Fruit fly (Drosophila melanogaster) whole organism, prepupa: ENCODE measurements around the gene spict.

Source experiments
- Blimp-1 ChIP-seq: fragments of 200-800 bp; sonication (Bioruptor generic); optimal IDR thresholded peaks from 3 replicates; lab custom pipeline; 2017; ENCODE audit warnings: missing biosample characterization, missing genetic modification characterization, mild to moderate bottlenecking, moderate library complexity, missing genetic modification reagents
- CG11294 ChIP-seq: fragments of 200-800 bp; sonication (Bioruptor generic); IDR thresholded peaks from 2 replicates; pipeline ENCODE4 v1.3.6; 2022; ENCODE audit warnings: missing biosample characterization, missing genetic modification characterization
- CG11762 ChIP-seq: fragments of 200-800 bp; sonication (Bioruptor generic); optimal IDR thresholded peaks from 3 replicates; lab custom pipeline; 2016; ENCODE audit warnings: missing biosample characterization, missing genetic modification characterization; ENCODE audit not compliant: insufficient read depth
- CG11902 ChIP-seq: fragments of 200-800 bp; sonication (Bioruptor generic); optimal IDR thresholded peaks from 3 replicates; lab custom pipeline; 2016; ENCODE audit warnings: missing biosample characterization, missing genetic modification characterization
- CG15336 ChIP-seq: fragments of 200-800 bp; sonication (Bioruptor generic); IDR thresholded peaks from 2 replicates; pipeline ENCODE4 v1.3.6; 2022; ENCODE audit warnings: missing biosample characterization, missing genetic modification characterization
- CG1621 ChIP-seq: fragments of 200-800 bp; sonication (Bioruptor generic); optimal IDR thresholded peaks from 3 replicates; lab custom pipeline; 2018; ENCODE audit warnings: missing biosample characterization, mild to moderate bottlenecking, missing genetic modification characterization
- CG16779 ChIP-seq: fragments of 200-800 bp; sonication (Bioruptor generic); optimal IDR thresholded peaks from 3 replicates; lab custom pipeline; 2017; ENCODE audit warnings: missing biosample characterization, mild to moderate bottlenecking, missing genetic modification characterization
- CG31627 ChIP-seq: fragments of 200-800 bp; sonication (Bioruptor generic); optimal IDR thresholded peaks from 3 replicates; lab custom pipeline; 2016; ENCODE audit warnings: missing biosample characterization, missing genetic modification characterization
- CG32006 ChIP-seq: fragments of 200-800 bp; sonication (Bioruptor generic); optimal IDR thresholded peaks from 3 replicates; lab custom pipeline; 2017; ENCODE audit warnings: missing biosample characterization, mild to moderate bottlenecking, missing genetic modification characterization
- CG34406 ChIP-seq: fragments of 200-800 bp; sonication (Bioruptor generic); optimal IDR thresholded peaks from 3 replicates; lab custom pipeline; 2016; ENCODE audit warnings: missing biosample characterization, missing genetic modification characterization
- CG3919 ChIP-seq: fragments of 200-800 bp; sonication (Bioruptor generic); optimal IDR thresholded peaks from 3 replicates; lab custom pipeline; 2016; ENCODE audit warnings: missing biosample characterization, missing genetic modification characterization
- CG6163 ChIP-seq: fragments of 200-800 bp; sonication (Bioruptor generic); IDR thresholded peaks from 3 replicates; pipeline ENCODE4 v1.3.6; 2022; ENCODE audit warnings: missing biosample characterization, missing genetic modification characterization
- CG6792 ChIP-seq: fragments of 200-800 bp; sonication (Bioruptor generic); optimal IDR thresholded peaks from 3 replicates; lab custom pipeline; 2016; ENCODE audit warnings: missing biosample characterization, missing genetic modification characterization
- CG6808 ChIP-seq: fragments of 200-800 bp; sonication (Bioruptor generic); optimal IDR thresholded peaks from 3 replicates; lab custom pipeline; 2017; ENCODE audit warnings: missing biosample characterization, missing genetic modification characterization, mild to moderate bottlenecking, moderate library complexity, missing genetic modification reagents
- CG6854 ChIP-seq: fragments of 200-800 bp; sonication (Bioruptor generic); optimal IDR thresholded peaks from 2 replicates; lab custom pipeline; 2017; ENCODE audit warnings: missing biosample characterization, mild to moderate bottlenecking, missing genetic modification characterization
- CG8119 ChIP-seq: fragments of 200-800 bp; sonication (Bioruptor generic); IDR thresholded peaks from 3 replicates; pipeline ENCODE4 v1.3.6; 2022; ENCODE audit warnings: missing biosample characterization, missing genetic modification characterization
- CG8319 ChIP-seq: fragments of 200-800 bp; sonication (Bioruptor generic); optimal IDR thresholded peaks from 3 replicates; lab custom pipeline; 2016; ENCODE audit warnings: missing biosample characterization, missing genetic modification characterization
- CG8632 ChIP-seq: fragments of 200-800 bp; sonication (Bioruptor generic); optimal IDR thresholded peaks from 3 replicates; lab custom pipeline; 2016; ENCODE audit warnings: missing biosample characterization, missing genetic modification characterization
- CG9139 ChIP-seq: fragments of 200-800 bp; sonication (Bioruptor generic); optimal IDR thresholded peaks from 3 replicates; lab custom pipeline; 2017; ENCODE audit warnings: missing biosample characterization, mild to moderate bottlenecking, missing genetic modification characterization
- Eip75B ChIP-seq: fragments of 200-800 bp; sonication (Bioruptor generic); optimal IDR thresholded peaks from 3 replicates; lab custom pipeline; 2016; ENCODE audit warnings: missing biosample characterization, missing genetic modification characterization
- Eip78C ChIP-seq: fragments of 200-800 bp; sonication (Bioruptor generic); peaks from one replicate; lab custom pipeline; 2016; ENCODE audit warnings: missing biosample characterization, missing genetic modification characterization
- Eip93F ChIP-seq: fragments of 200-800 bp; sonication (Bioruptor generic); optimal IDR thresholded peaks from 2 replicates; lab custom pipeline; 2016; ENCODE audit warnings: missing biosample characterization, mild to moderate bottlenecking, missing genetic modification characterization
- Ets21C ChIP-seq: fragments of 200-800 bp; sonication (Bioruptor generic); optimal IDR thresholded peaks from 3 replicates; lab custom pipeline; 2016; ENCODE audit warnings: missing biosample characterization, missing genetic modification characterization
- Ets96B ChIP-seq: fragments of 200-800 bp; optimal IDR thresholded peaks from 2 replicates; lab custom pipeline; 2019; ENCODE audit warnings: missing biosample characterization, mild to moderate bottlenecking, missing genetic modification characterization, moderate library complexity
- Hr39 ChIP-seq: fragments of 200-800 bp; sonication (Bioruptor generic); optimal IDR thresholded peaks from 2 replicates; lab custom pipeline; 2016; ENCODE audit warnings: missing biosample characterization, missing genetic modification characterization
- Hr4 ChIP-seq: fragments of 200-800 bp; sonication (Bioruptor generic); optimal IDR thresholded peaks from 3 replicates; lab custom pipeline; 2016; ENCODE audit warnings: missing biosample characterization, missing genetic modification characterization
- Met ChIP-seq: fragments of 200-800 bp; sonication (Bioruptor generic); optimal IDR thresholded peaks from 3 replicates; lab custom pipeline; 2016; ENCODE audit warnings: missing biosample characterization, missing genetic modification characterization
- Smox ChIP-seq: fragments of 200-800 bp; sonication (Bioruptor generic); optimal IDR thresholded peaks from 3 replicates; lab custom pipeline; 2016; ENCODE audit warnings: missing biosample characterization, missing genetic modification characterization
- Sox102F ChIP-seq: fragments of 200-800 bp; sonication (Bioruptor generic); optimal IDR thresholded peaks from 2 replicates; lab custom pipeline; 2016; ENCODE audit warnings: missing biosample characterization, mild to moderate bottlenecking, missing genetic modification characterization
- Sox14 ChIP-seq: fragments of 200-800 bp; sonication (Bioruptor generic); optimal IDR thresholded peaks from 3 replicates; lab custom pipeline; 2016; ENCODE audit warnings: missing biosample characterization, missing genetic modification characterization
- cyc ChIP-seq: fragments of 200-800 bp; sonication (Bioruptor generic); optimal IDR thresholded peaks from 3 replicates; lab custom pipeline; 2016; ENCODE audit warnings: missing biosample characterization, missing genetic modification characterization
- dac ChIP-seq: fragments of 200-800 bp; sonication (Bioruptor generic); optimal IDR thresholded peaks from 2 replicates; lab custom pipeline; 2017; ENCODE audit warnings: missing biosample characterization, mild to moderate bottlenecking, missing genetic modification characterization
- dsx ChIP-seq: fragments of 200-800 bp; optimal IDR thresholded peaks from 3 replicates; lab custom pipeline; 2019; ENCODE audit warnings: missing biosample characterization, mild to moderate bottlenecking, missing genetic modification characterization, moderate library complexity; ENCODE audit not compliant: poor library complexity, severe bottlenecking
- eg ChIP-seq: fragments of 200-800 bp; sonication (Bioruptor generic); IDR thresholded peaks from 3 replicates; pipeline ENCODE4 v1.3.6; 2022; ENCODE audit warnings: missing biosample characterization, missing genetic modification characterization
- fd59A ChIP-seq: fragments of 200-800 bp; sonication (Bioruptor generic); optimal IDR thresholded peaks from 2 replicates; lab custom pipeline; 2017; ENCODE audit warnings: missing biosample characterization, mild to moderate bottlenecking, missing genetic modification characterization, missing genetic modification reagents
- fkh ChIP-seq: fragments of 200-800 bp; sonication (Bioruptor generic); optimal IDR thresholded peaks from 3 replicates; lab custom pipeline; 2017; ENCODE audit warnings: missing biosample characterization, mild to moderate bottlenecking, missing genetic modification characterization, moderate library complexity
- lz ChIP-seq: fragments of 200-800 bp; sonication (Bioruptor generic); optimal IDR thresholded peaks from 3 replicates; lab custom pipeline; 2016; ENCODE audit warnings: missing biosample characterization, missing genetic modification characterization
- net ChIP-seq: fragments of 200-800 bp; sonication (Bioruptor generic); optimal IDR thresholded peaks from 3 replicates; lab custom pipeline; 2016; ENCODE audit warnings: missing biosample characterization, missing genetic modification characterization
- pdm3 ChIP-seq: fragments of 200-800 bp; sonication (Bioruptor generic); optimal IDR thresholded peaks from 3 replicates; lab custom pipeline; 2016; ENCODE audit warnings: missing biosample characterization, missing genetic modification characterization
- salr ChIP-seq, 2 experiments: fragments of 200-800 bp; sonication (Bioruptor generic); optimal IDR thresholded peaks; 3 replicates each; lab custom pipeline; 2016 to 2018; ENCODE audit warnings: missing biosample characterization in 2 of 2, missing genetic modification characterization in 2 of 2, mild to moderate bottlenecking in 1 of 2
- ss ChIP-seq, 2 experiments: fragments of 200-800 bp; sonication (Bioruptor generic); optimal IDR thresholded peaks; 2 replicates in 1 of 2; 3 replicates in 1 of 2; lab custom pipeline; 2017 to 2018; ENCODE audit warnings: mild to moderate bottlenecking in 2 of 2, missing biosample characterization in 2 of 2, missing genetic modification characterization in 2 of 2, moderate library complexity in 1 of 2
- svp ChIP-seq: fragments of 200-800 bp; sonication (Bioruptor generic); peaks from one replicate; lab custom pipeline; 2016; ENCODE audit warnings: missing biosample characterization, missing genetic modification characterization
- topi ChIP-seq: fragments of 200-800 bp; sonication (Bioruptor generic); optimal IDR thresholded peaks from 3 replicates; lab custom pipeline; 2016; ENCODE audit warnings: missing biosample characterization, missing genetic modification characterization
- vri ChIP-seq: fragments of 200-800 bp; sonication (Bioruptor generic); optimal IDR thresholded peaks from 3 replicates; lab custom pipeline; 2016; ENCODE audit warnings: missing biosample characterization, mild to moderate bottlenecking, missing genetic modification characterization

spict gene

DNA sequence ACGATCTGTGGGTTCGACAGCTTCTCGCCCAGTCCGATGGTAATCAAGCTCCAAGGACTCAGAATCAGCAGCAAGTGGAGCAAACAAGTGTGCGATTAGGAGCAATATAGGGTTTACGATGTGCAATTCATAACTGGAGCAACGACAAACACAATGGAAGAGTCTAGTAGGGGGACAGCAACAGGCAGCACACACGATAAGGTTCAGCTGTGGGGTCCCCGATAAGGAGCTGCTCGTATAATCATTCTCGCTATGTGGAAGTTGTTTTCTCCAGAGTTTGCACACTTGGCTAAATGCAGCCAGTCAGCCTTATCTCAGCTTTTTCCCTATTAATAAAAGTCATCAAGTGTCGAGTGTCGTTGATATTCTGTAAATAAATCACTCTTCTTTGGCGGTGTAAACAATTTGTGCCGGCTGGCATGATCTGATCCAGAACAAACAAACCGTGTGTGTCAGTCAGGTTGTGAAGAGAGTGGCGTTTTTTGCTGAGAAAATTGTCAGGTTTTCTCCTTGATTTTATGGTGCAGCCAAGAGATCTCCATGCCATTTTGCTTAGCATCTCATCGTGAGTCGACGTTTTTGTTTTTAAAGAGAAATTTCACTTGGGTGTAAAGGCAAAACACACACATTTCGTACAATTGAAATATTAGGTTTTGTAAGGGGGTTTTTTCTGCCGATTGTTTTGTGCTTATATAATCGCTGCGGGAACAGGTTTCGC, 15.3 kb downstream of the spict start:
- TF ChIP-seq Eip78C (GFP tag; lab: Kevin White, UChicago) (peak; percentile 72), eg (GFP tag; lab: Robert Waterston, UW) (0 out of 3 replicates have a peak, but pooled peaks have one; percentile 27), CG11294 (GFP tag; lab: Robert Waterston, UW) (no peak), Sox14 (GFP tag; lab: Kevin White, UChicago) (peak; percentile 31), CG6163 (GFP tag; lab: Robert Waterston, UW) (0 out of 3 replicates have a peak, but pooled peaks have one; percentile 41), CG6808 (GFP tag; lab: Kevin White, UChicago) (peak; percentile 18), topi (no peak), CG8632 (GFP tag; lab: Kevin White, UChicago) (no peak), vri (peak; percentile 82), Hr39 (GFP tag; lab: Kevin White, UChicago) (no peak), dsx (GFP tag; lab: Kevin White, UChicago) (no peak), CG16779 (tag; lab: Kevin White, UChicago) (peak; percentile 14), Blimp-1 (no peak), CG11902 (no peak), dac (no peak), fkh (GFP tag; lab: Kevin White, UChicago) (peak; percentile 50), cyc (GFP tag; lab: Kevin White, UChicago) (no peak), pdm3 (GFP tag; lab: Kevin White, UChicago) (no peak), svp (GFP tag; lab: Kevin White, UChicago) (peak; percentile 95)

DNA sequence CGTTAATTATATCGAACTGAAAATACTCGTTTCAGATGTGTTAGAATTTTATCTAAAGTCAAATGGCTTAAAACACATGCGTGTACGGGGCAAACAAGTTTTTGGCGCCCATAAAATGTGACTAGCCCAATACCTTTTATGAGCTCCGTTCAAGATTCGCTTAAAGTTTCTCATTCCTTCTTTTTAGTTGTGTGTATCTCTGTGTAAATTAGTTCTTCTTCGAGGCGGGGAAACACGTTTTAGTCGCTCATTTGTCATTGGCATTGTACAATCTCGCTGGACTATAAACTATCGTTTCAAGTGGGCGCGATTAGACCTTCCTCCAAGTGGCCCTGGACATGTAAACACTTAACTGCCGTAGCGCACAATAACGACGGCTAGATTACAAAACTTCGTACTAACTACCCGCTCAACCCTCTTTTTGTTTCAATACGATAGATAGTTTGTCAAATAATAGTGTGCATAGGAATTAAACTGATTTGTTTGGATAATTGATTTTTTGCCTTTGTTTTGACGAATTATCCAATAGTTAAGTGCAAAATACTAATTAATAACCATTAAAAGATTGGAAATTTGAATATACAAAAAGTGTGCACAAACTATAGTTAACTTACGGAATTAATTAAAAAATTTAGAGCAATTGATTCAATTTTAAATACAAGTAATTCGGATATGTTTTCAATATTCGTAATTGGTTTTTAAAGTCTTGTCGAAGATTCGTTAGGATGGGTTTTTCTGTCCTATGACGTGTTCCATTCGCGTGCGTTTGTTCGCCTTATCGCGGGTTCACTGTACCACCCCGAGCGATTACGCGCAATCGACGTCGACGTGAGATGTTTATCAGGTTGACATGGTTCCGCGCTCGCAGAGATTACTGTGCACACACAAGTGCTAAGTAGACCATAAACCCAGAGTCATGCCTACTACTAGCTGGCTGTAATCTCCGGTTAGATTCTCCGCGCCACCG, 16.2 kb downstream of the spict start:
- no peak for TF ChIP-seq CG31627 (GFP tag; lab: Kevin White, UChicago)
- no peak for TF ChIP-seq pdm3 (GFP tag; lab: Kevin White, UChicago)
- TF ChIP-seq CG6808 (GFP tag; lab: Kevin White, UChicago) = no peak
- TF ChIP-seq Eip93F (GFP tag; lab: Kevin White, UChicago) = no peak
- TF ChIP-seq Sox102F (GFP tag; lab: Kevin White, UChicago) = no peak
- peak; percentile 24 for TF ChIP-seq lz (GFP tag; lab: Kevin White, UChicago)
- no peak for TF ChIP-seq CG6792
- TF ChIP-seq CG15336 (GFP tag; lab: Robert Waterston, UW) = peak; percentile 45; the same call in 1 of the 2 replicates
- TF ChIP-seq CG6163 (GFP tag; lab: Robert Waterston, UW) = peak; percentile 67; the same call in 2 of the 3 replicates
- peak; percentile 29 for TF ChIP-seq net (GFP tag; lab: Kevin White, UChicago)
- no peak for TF ChIP-seq fd59A (GFP tag; lab: Kevin White, UChicago)
- peak; percentile 48 for TF ChIP-seq topi
- TF ChIP-seq Ets21C (GFP tag; lab: Kevin White, UChicago) = no peak
- no peak for TF ChIP-seq Smox (GFP tag; lab: Kevin White, UChicago)
- TF ChIP-seq CG8319 (GFP tag; lab: Kevin White, UChicago) = no peak
- peak; percentile 48 for TF ChIP-seq cyc (GFP tag; lab: Kevin White, UChicago)
- no peak for TF ChIP-seq CG8119
- TF ChIP-seq ss (GFP tag; optimal IDR thresholded peaks at IDR 0.05; lab: Kevin White, UChicago) = peak in 1 of 2 experiments; percentile 12
- TF ChIP-seq CG34406 = peak; percentile 6
- TF ChIP-seq CG8632 (GFP tag; lab: Kevin White, UChicago) = no peak
- peak; percentile 53 for TF ChIP-seq Hr4
- TF ChIP-seq Blimp-1 = no peak
- TF ChIP-seq CG6854 = no peak
- no peak for TF ChIP-seq dsx (GFP tag; lab: Kevin White, UChicago)
- TF ChIP-seq Hr39 (GFP tag; lab: Kevin White, UChicago) = no peak
- peak; percentile 39 for TF ChIP-seq Met (GFP tag; lab: Kevin White, UChicago)
- TF ChIP-seq CG3919 (GFP tag; lab: Kevin White, UChicago) = peak; percentile 26
- TF ChIP-seq CG11762 (GFP tag; lab: Kevin White, UChicago) = peak; percentile 11
- TF ChIP-seq svp (GFP tag; lab: Kevin White, UChicago) = peak; percentile 94
- TF ChIP-seq salr (GFP tag; optimal IDR thresholded peaks at IDR 0.05; lab: Kevin White, UChicago) = no peak
- peak; percentile 58 for TF ChIP-seq CG32006 (GFP tag; lab: Kevin White, UChicago)
- peak; percentile 54 for TF ChIP-seq Ets96B (tag; lab: Kevin White, UChicago)
- TF ChIP-seq CG1621 (tag; lab: Kevin White, UChicago) = no peak
- peak; percentile 15 for TF ChIP-seq Eip75B (GFP tag; lab: Kevin White, UChicago)
- TF ChIP-seq CG11294 (GFP tag; lab: Robert Waterston, UW) = peak; percentile 36; the same call in 1 of the 2 replicates
- TF ChIP-seq CG9139 (GFP tag; lab: Kevin White, UChicago) = no peak
